Fruit fly (Drosophila melanogaster) ovary, adult (tissue): ENCODE measurements around the gene CG34175.

Experiments used
- CG17801 ChIP-seq: fragments of 200-800 bp; optimal IDR thresholded peaks from 2 replicates; lab custom pipeline; 2019; ENCODE audit warnings: missing biosample characterization, mild to moderate bottlenecking, missing genetic modification characterization, moderate library complexity; ENCODE audit not compliant: partially characterized antibody

CG34175 gene

dm6 chr2L:3428419-3429097 is 30.7 kb downstream of the CG34175 start:
- TF ChIP-seq CG17801 (GFP tag; lab: Kevin White, UChicago): no peak

dm6 chr2L:3435086-3435485 is 37.3 kb downstream of the CG34175 start:
- no peak for TF ChIP-seq CG17801 (GFP tag; lab: Kevin White, UChicago)

- no peak for TF ChIP-seq CG17801 (GFP tag; lab: Kevin White, UChicago)
Measured at dm6 chr2L:3436347-3436746, 38.5 kb downstream of the CG34175 start.

dm6 chr2L:3437068-3437467 is 39.2 kb downstream of the CG34175 start:
- no peak for TF ChIP-seq CG17801 (GFP tag; lab: Kevin White, UChicago)

dm6 chr2L:3438078-3438477 is 40.3 kb downstream of the CG34175 start:
- TF ChIP-seq CG17801 (GFP tag; lab: Kevin White, UChicago): no peak

- no peak for TF ChIP-seq CG17801 (GFP tag; lab: Kevin White, UChicago)
Measured at dm6 chr2L:3439502-3439901, 41.7 kb downstream of the CG34175 start.

dm6 chr2L:3440322-3440721 is 42.5 kb downstream of the CG34175 start:
- no peak for TF ChIP-seq CG17801 (GFP tag; lab: Kevin White, UChicago)

dm6 chr2L:3441158-3441557 is 43.3 kb downstream of the CG34175 start:
- TF ChIP-seq CG17801 (GFP tag; lab: Kevin White, UChicago): no peak

dm6 chr2L:3441673-3442072 is 43.9 kb downstream of the CG34175 start:
- no peak for TF ChIP-seq CG17801 (GFP tag; lab: Kevin White, UChicago)

- no peak for TF ChIP-seq CG17801 (GFP tag; lab: Kevin White, UChicago)
Measured at dm6 chr2L:3444789-3445188, 47.0 kb downstream of the CG34175 start.

dm6 chr2L:3445655-3446054 is 47.8 kb downstream of the CG34175 start, which contains the start of gene CG2772:
Gene CG2772, plus strand, starts transcription at chr2L:3445992.
- TF ChIP-seq CG17801 (GFP tag; lab: Kevin White, UChicago): no peak
